Fruit fly (Drosophila melanogaster) whole organism, embryonic: ENCODE data around the gene CG44837.

ENCODE experiments used
- Ada2b ChIP-seq: fragments of 200-800 bp; sonication (Bioruptor generic); IDR thresholded peaks from 2 replicates; pipeline ENCODE4 v1.3.6; 2022; ENCODE audit warnings: missing biosample characterization, missing genetic modification characterization
- Antp ChIP-seq: fragments of 200-800 bp; sonication (Bioruptor generic); optimal IDR thresholded peaks from 3 replicates; lab custom pipeline; 2016; ENCODE audit warnings: missing biosample characterization, missing genetic modification characterization
- Awh ChIP-seq: fragments of 200-800 bp; sonication (Bioruptor generic); IDR thresholded peaks from 2 replicates; pipeline ENCODE4, ENCODE4 v1.3.6; 2022; ENCODE audit warnings: missing biosample characterization, missing genetic modification characterization
- B-H1 ChIP-seq: fragments of 200-800 bp; sonication (Bioruptor generic); IDR thresholded peaks from 3 replicates; pipeline ENCODE4 v1.3.6; 2022; ENCODE audit warnings: missing biosample characterization, missing genetic modification characterization
- BEAF-32 ChIP-seq: fragments of 200-800 bp; sonication (Bioruptor generic); optimal IDR thresholded peaks from 3 replicates; lab custom pipeline; 2017; ENCODE audit warnings: missing biosample characterization, missing genetic modification characterization, mild to moderate bottlenecking, moderate library complexity, missing genetic modification reagents
- CG10267 ChIP-seq: fragments of 200-800 bp; sonication (Bioruptor generic); optimal IDR thresholded peaks from 2 replicates; lab custom pipeline; 2018; ENCODE audit warnings: missing biosample characterization, mild to moderate bottlenecking, missing genetic modification characterization, moderate library complexity
- CG10366 ChIP-seq: fragments of 200-800 bp; sonication (Bioruptor generic); IDR thresholded peaks from 2 replicates; pipeline ENCODE4 v1.3.6; 2022; ENCODE audit warnings: missing biosample characterization, missing genetic modification characterization
- CG11695 ChIP-seq: fragments of 200-800 bp; sonication (Bioruptor generic); IDR thresholded peaks from 3 replicates; pipeline ENCODE4 v1.3.6; 2022; ENCODE audit warnings: missing biosample characterization, missing genetic modification characterization
- CG15269 ChIP-seq: fragments of 200-800 bp; sonication (Bioruptor generic); optimal IDR thresholded peaks from 2 replicates; lab custom pipeline; 2018; ENCODE audit warnings: missing biosample characterization, mild to moderate bottlenecking, missing genetic modification characterization, moderate library complexity
- CG17361 ChIP-seq: fragments of 200-800 bp; sonication (Bioruptor generic); IDR thresholded peaks from 3 replicates; pipeline ENCODE4 v1.3.6; 2022; ENCODE audit warnings: missing biosample characterization, missing genetic modification characterization
- CG18619 ChIP-seq: fragments of 200-800 bp; sonication (Bioruptor generic); optimal IDR thresholded peaks from 3 replicates; lab custom pipeline; 2017; ENCODE audit warnings: missing biosample characterization, mild to moderate bottlenecking, missing genetic modification characterization
- CG2129 ChIP-seq: fragments of 200-800 bp; sonication (Bioruptor generic); IDR thresholded peaks from 2 replicates; pipeline ENCODE4 v1.3.6; 2022; ENCODE audit warnings: missing biosample characterization, missing genetic modification characterization; ENCODE audit not compliant: partially characterized antibody
- CG2875 ChIP-seq: fragments of 200-800 bp; sonication (Bioruptor generic); optimal IDR thresholded peaks from 2 replicates; lab custom pipeline; 2017; ENCODE audit warnings: missing biosample characterization, mild to moderate bottlenecking, missing genetic modification characterization, missing genetic modification reagents
- CG2889 ChIP-seq: fragments of 200-800 bp; sonication (Bioruptor generic); IDR thresholded peaks from 3 replicates; pipeline ENCODE4 v1.3.6; 2022; ENCODE audit warnings: missing biosample characterization, missing genetic modification characterization
- CG30020 ChIP-seq: fragments of 200-800 bp; optimal IDR thresholded peaks from 2 replicates; lab custom pipeline; 2019; ENCODE audit warnings: missing biosample characterization, mild to moderate bottlenecking, missing genetic modification characterization, moderate library complexity
- CG3847 ChIP-seq: fragments of 200-800 bp; sonication (Bioruptor generic); IDR thresholded peaks from 2 replicates; pipeline ENCODE4 v1.3.6; 2022; ENCODE audit warnings: missing biosample characterization, missing genetic modification characterization
- CG6683 ChIP-seq: fragments of 200-800 bp; sonication (Bioruptor generic); optimal IDR thresholded peaks from 2 replicates; lab custom pipeline; 2017; ENCODE audit warnings: missing biosample characterization, mild to moderate bottlenecking, missing genetic modification characterization, missing genetic modification reagents
- CG6689 ChIP-seq: fragments of 200-800 bp; sonication (Bioruptor generic); IDR thresholded peaks from 2 replicates; pipeline ENCODE4 v1.3.6; 2022; ENCODE audit warnings: missing biosample characterization, missing genetic modification characterization
- CG8765 ChIP-seq: fragments of 200-800 bp; sonication (Bioruptor generic); IDR thresholded peaks from 2 replicates; pipeline ENCODE4 v1.3.6; 2022; ENCODE audit warnings: missing biosample characterization, missing genetic modification characterization
- Deaf1 ChIP-seq: fragments of 200-800 bp; optimal IDR thresholded peaks from 3 replicates; lab custom pipeline; 2019; ENCODE audit warnings: missing biosample characterization, mild to moderate bottlenecking, missing genetic modification characterization, moderate library complexity
- Dfd ChIP-seq, 2 experiments: fragments of >200 bp; optimal IDR thresholded peaks; 2 replicates each; lab custom pipeline; 2017; ENCODE audit warnings: missing biosample characterization in 2 of 2, missing genetic modification characterization in 2 of 2
- Eip74EF ChIP-seq, 2 experiments: fragments of 200-800 bp in 1 of 2; fragments of >200 bp in 1 of 2; sonication (Bioruptor generic) in 1 of 2; optimal IDR thresholded peaks; 2 replicates each; lab custom pipeline; 2017 to 2019; ENCODE audit warnings: missing biosample characterization in 2 of 2, missing genetic modification characterization in 2 of 2, mild to moderate bottlenecking in 1 of 2, moderate library complexity in 1 of 2
- HHEX ChIP-seq: fragments of 200-800 bp; sonication (Bioruptor generic); optimal IDR thresholded peaks from 3 replicates; lab custom pipeline; 2017; ENCODE audit warnings: missing biosample characterization, mild to moderate bottlenecking, missing genetic modification characterization, missing genetic modification reagents
- Hmx ChIP-seq: fragments of 200-800 bp; sonication (Bioruptor generic); optimal IDR thresholded peaks from 2 replicates; lab custom pipeline; 2016; ENCODE audit warnings: missing biosample characterization, missing genetic modification characterization
- Hr3 ChIP-seq: fragments of 200-800 bp; sonication (Bioruptor generic); optimal IDR thresholded peaks from 3 replicates; lab custom pipeline; 2016; ENCODE audit warnings: missing biosample characterization, missing genetic modification characterization
- Hr39 ChIP-seq: fragments of >200 bp; optimal IDR thresholded peaks from 2 replicates; lab custom pipeline; 2017
- Mrtf ChIP-seq: fragments of 200-800 bp; sonication (Bioruptor generic); IDR thresholded peaks from 3 replicates; pipeline ENCODE4 v1.3.6; 2022; ENCODE audit warnings: missing biosample characterization, missing genetic modification characterization
- Taf1 ChIP-seq: fragments of 200-800 bp; sonication (Bioruptor generic); IDR thresholded peaks from 2 replicates; pipeline ENCODE4 v1.3.6; 2022; ENCODE audit warnings: missing biosample characterization, missing genetic modification characterization
- Tbp ChIP-seq: fragments of >200 bp; optimal IDR thresholded peaks from 2 replicates; lab custom pipeline; 2018; ENCODE audit warnings: missing biosample characterization, missing genetic modification characterization
- Xbp1 ChIP-seq: fragments of 200-800 bp; sonication (Bioruptor generic); optimal IDR thresholded peaks from 3 replicates; lab custom pipeline; 2016; ENCODE audit warnings: missing biosample characterization, mild to moderate bottlenecking, missing genetic modification characterization
- YL-1 ChIP-seq: fragments of 200-800 bp; sonication (Bioruptor generic); optimal IDR thresholded peaks from 3 replicates; lab custom pipeline; 2017; ENCODE audit warnings: missing biosample characterization, mild to moderate bottlenecking, missing genetic modification characterization
- amos ChIP-seq: fragments of 200-800 bp; sonication (Bioruptor generic); IDR thresholded peaks from 2 replicates; pipeline ENCODE4 v1.3.6; 2022; ENCODE audit warnings: missing biosample characterization, missing genetic modification characterization; ENCODE audit not compliant: partially characterized antibody
- bbx ChIP-seq: fragments of 200-800 bp; sonication (Bioruptor generic); IDR thresholded peaks from 2 replicates; pipeline ENCODE4 v1.3.6; 2022; ENCODE audit warnings: missing biosample characterization, missing genetic modification characterization; ENCODE audit not compliant: partially characterized antibody
- br ChIP-seq: fragments of >200 bp; optimal IDR thresholded peaks from 2 replicates; lab custom pipeline; 2017
- bsh ChIP-seq, 2 experiments: fragments of 200-800 bp; sonication (Bioruptor generic); optimal IDR thresholded peaks; 2 replicates each; lab custom pipeline; 2017 to 2018; ENCODE audit warnings: mild to moderate bottlenecking in 2 of 2, missing biosample characterization in 2 of 2, missing genetic modification characterization in 2 of 2, moderate library complexity in 1 of 2
- cg ChIP-seq: fragments of 200-800 bp; sonication (Bioruptor generic); optimal IDR thresholded peaks from 3 replicates; lab custom pipeline; 2019; ENCODE audit warnings: missing biosample characterization, mild to moderate bottlenecking, missing genetic modification characterization, moderate library complexity
- chm ChIP-seq: fragments of 200-800 bp; sonication (Bioruptor generic); IDR thresholded peaks from 2 replicates; pipeline ENCODE4 v1.3.6; 2022; ENCODE audit warnings: missing biosample characterization, missing genetic modification characterization
- crc ChIP-seq: fragments of 200-800 bp; sonication (Bioruptor generic); optimal IDR thresholded peaks from 2 replicates; lab custom pipeline; 2016; ENCODE audit warnings: missing biosample characterization, missing genetic modification characterization
- crp ChIP-seq, 2 experiments: fragments of 200-800 bp; sonication (Bioruptor generic); optimal IDR thresholded peaks; 2 replicates in 1 of 2; 3 replicates in 1 of 2; lab custom pipeline; 2017; ENCODE audit warnings: missing biosample characterization in 2 of 2, missing genetic modification characterization in 2 of 2, mild to moderate bottlenecking in 1 of 2, moderate library complexity in 1 of 2
- dm ChIP-seq: fragments of 200-800 bp; sonication (Bioruptor generic); optimal IDR thresholded peaks from 3 replicates; lab custom pipeline; 2016; ENCODE audit warnings: missing biosample characterization, missing genetic modification characterization
- ewg ChIP-seq: fragments of 200-800 bp; sonication (Bioruptor generic); optimal IDR thresholded peaks from 3 replicates; lab custom pipeline; 2017; ENCODE audit warnings: mild to moderate bottlenecking, missing biosample characterization, missing genetic modification reagents, missing genetic modification characterization
- fu2 ChIP-seq: fragments of 200-800 bp; sonication (Bioruptor generic); optimal IDR thresholded peaks from 2 replicates; lab custom pipeline; 2016; ENCODE audit warnings: missing biosample characterization, missing genetic modification characterization
- gce ChIP-seq: fragments of 200-800 bp; sonication (Bioruptor generic); IDR thresholded peaks from 3 replicates; pipeline ENCODE4 v1.3.6; 2022; ENCODE audit warnings: missing biosample characterization, missing genetic modification characterization
- h ChIP-seq: fragments of >200 bp; optimal IDR thresholded peaks from 2 replicates; lab custom pipeline; 2017
- pnt ChIP-seq: fragments of 200-800 bp; sonication (Bioruptor generic); optimal IDR thresholded peaks from 3 replicates; lab custom pipeline; 2016; ENCODE audit warnings: missing biosample characterization, missing genetic modification characterization
- pros ChIP-seq: fragments of 200-800 bp; sonication (Bioruptor generic); optimal IDR thresholded peaks from 3 replicates; lab custom pipeline; 2019; ENCODE audit warnings: missing biosample characterization, mild to moderate bottlenecking, missing genetic modification characterization, moderate library complexity
- ro ChIP-seq: fragments of 200-800 bp; sonication (Bioruptor generic); IDR thresholded peaks from 2 replicates; pipeline ENCODE4 v1.3.6; 2022; ENCODE audit warnings: missing biosample characterization, missing genetic modification characterization
- sima ChIP-seq: fragments of 200-800 bp; sonication (Bioruptor generic); optimal IDR thresholded peaks from 2 replicates; lab custom pipeline; 2016; ENCODE audit warnings: missing biosample characterization, missing genetic modification characterization
- tin ChIP-seq: fragments of 200-800 bp; sonication (Bioruptor generic); optimal IDR thresholded peaks from 3 replicates; lab custom pipeline; 2016; ENCODE audit warnings: missing biosample characterization, missing genetic modification characterization
- tna ChIP-seq: fragments of 200-800 bp; sonication (Bioruptor generic); IDR thresholded peaks from 2 replicates; pipeline ENCODE4 v1.3.6; 2022; ENCODE audit warnings: missing biosample characterization, missing genetic modification characterization; ENCODE audit not compliant: partially characterized antibody
- wek ChIP-seq: fragments of 200-800 bp; sonication (Bioruptor generic); optimal IDR thresholded peaks from 3 replicates; lab custom pipeline; 2018; ENCODE audit warnings: missing biosample characterization, mild to moderate bottlenecking, missing genetic modification characterization, moderate library complexity

CG44837 gene

dm6 chr3L:11821723-11822445 is 116.8 kb downstream of the CG44837 start, which contains the start of the genes CG11597 and CG5946 (continued):
- TF ChIP-seq ewg (peak; percentile 0), Awh (0 out of 2 replicates have a peak, but pooled peaks have one; percentile 6), Taf1 (no peak), CG17361 (GFP tag; lab: Robert Waterston, UW) (no peak), tin (no peak), bbx (GFP tag; lab: Robert Waterston, UW) (peak; percentile 50), CG3847 (GFP tag; lab: Robert Waterston, UW) (peak; percentile 49), Hmx (GFP tag; lab: Kevin White, UChicago) (no peak), pros (GFP tag; lab: Kevin White, UChicago) (peak; percentile 2), Xbp1 (no peak), HHEX (GFP tag; lab: Kevin White, UChicago) (no peak), CG10267 (no peak), Mrtf (no peak), pnt (GFP tag; lab: Kevin White, UChicago) (no peak), wek (GFP tag; lab: Kevin White, UChicago) (peak; percentile 27), CG11695 (GFP tag; lab: Robert Waterston, UW) (no peak), CG8765 (GFP tag; lab: Robert Waterston, UW) (no peak), gce (no peak), chm (GFP tag; lab: Robert Waterston, UW) (0 out of 2 replicates have a peak, but pooled peaks have one; percentile 38), sima (GFP tag; lab: Kevin White, UChicago) (no peak), dm (GFP tag; lab: Kevin White, UChicago) (no peak), Tbp (GFP tag; lab: Kevin White, UChicago) (no peak), YL-1 (GFP tag; lab: Kevin White, UChicago) (no peak), bsh (GFP tag; optimal IDR thresholded peaks at IDR 0.05; lab: Kevin White, UChicago) (no peak), br (no peak), CG30020 (tag; lab: Kevin White, UChicago) (no peak), CG6683 (no peak), Hr3 (no peak), h (no peak), tna (GFP tag; lab: Robert Waterston, UW) (no peak), Antp (GFP tag; lab: Kevin White, UChicago) (no peak), Eip74EF (GFP tag; optimal IDR thresholded peaks at IDR 0.05; lab: Kevin White, UChicago) (no peak), amos (GFP tag; lab: Robert Waterston, UW) (peak; percentile 61), B-H1 (GFP tag; lab: Robert Waterston, UW) (no peak), fu2 (GFP tag; lab: Kevin White, UChicago) (no peak), Dfd (GFP tag; optimal IDR thresholded peaks at IDR 0.05; lab: Kevin White, UChicago) (no peak), CG2129 (GFP tag; lab: Robert Waterston, UW) (no peak), CG6689 (GFP tag; lab: Robert Waterston, UW) (no peak), CG10366 (GFP tag; lab: Robert Waterston, UW) (peak; percentile 33; the same call in 1 of the 2 replicates), crp (GFP tag; optimal IDR thresholded peaks at IDR 0.05; lab: Kevin White, UChicago) (no peak), CG15269 (tag; lab: Kevin White, UChicago) (no peak), Hr39 (lab: Kevin White, UChicago) (no peak), crc (GFP tag; lab: Kevin White, UChicago) (no peak), CG2875 (no peak), cg (GFP tag; lab: Kevin White, UChicago) (no peak), CG2889 (0 out of 3 replicates have a peak, but pooled peaks have one; percentile 25), BEAF-32 (GFP tag; lab: Kevin White, UChicago) (no peak), CG18619 (GFP tag; lab: Kevin White, UChicago) (no peak), Deaf1 (peak; percentile 47), ro (no peak), Ada2b (GFP tag; lab: Robert Waterston, UW) (no peak; the same call in 1 of the 2 replicates)
